Worm (Caenorhabditis elegans) whole organism, L4 larva: Measurements from ENCODE around the gene ahsa-1.
"Not testable (repeated sequence)": the region's sequence is repeated elsewhere in the genome, so short reads cannot be mapped to it uniquely, and the experiment has no call there.

Experiments
- D1046.2 ChIP-seq: fragments of 200-800 bp; sonication (Bioruptor generic); IDR thresholded peaks from 2 replicates; pipeline ENCODE4 v1.3.6; 2022; ENCODE audit warnings: missing genetic modification characterization, missing compliant biosample characterization
- F10B5.3 ChIP-seq: sonication (generic microtip); optimal IDR thresholded peaks from 2 replicates; lab custom pipeline; 2016; ENCODE audit warnings: mild to moderate bottlenecking, missing genetic modification characterization, missing compliant biosample characterization
- F37D6.2 ChIP-seq: sonication (generic microtip); optimal IDR thresholded peaks from 2 replicates; lab custom pipeline; 2016; ENCODE audit warnings: mild to moderate bottlenecking, missing genetic modification characterization, missing compliant biosample characterization
- F44E2.7 ChIP-seq: fragments of 200-800 bp; sonication (Bioruptor generic); IDR thresholded peaks from 2 replicates; pipeline ENCODE4 v2.1.2; 2022; ENCODE audit warnings: missing genetic modification characterization, missing compliant biosample characterization
- R02D3.7 ChIP-seq: fragments of 150-350 bp; sonication (generic microtip); optimal IDR thresholded peaks from 3 replicates; lab custom pipeline; 2014; ENCODE audit warnings: missing biosample characterization, missing genetic modification characterization
- T26A8.4 ChIP-seq: fragments of 200-800 bp; sonication (Bioruptor generic); IDR thresholded peaks from 2 replicates; pipeline ENCODE4 v1.3.6; 2022; ENCODE audit warnings: missing genetic modification characterization, missing compliant biosample characterization
- Y105C5A.15 ChIP-seq: fragments of 200-800 bp; sonication (Bioruptor generic); IDR thresholded peaks from 2 replicates; pipeline ENCODE4 v1.3.6; 2022; ENCODE audit warnings: missing genetic modification characterization, missing compliant biosample characterization
- ZK337.2 ChIP-seq: fragments of 200-800 bp; sonication (Bioruptor generic); IDR thresholded peaks from 2 replicates; pipeline ENCODE4 v1.3.6; 2022; ENCODE audit warnings: missing genetic modification reagents, missing genetic modification characterization, missing compliant biosample characterization
- ZK546.5 ChIP-seq, 2 experiments: sonication (generic microtip); optimal IDR thresholded peaks; 2 replicates each; lab custom pipeline; 2017; ENCODE audit warnings: missing biosample characterization in 2 of 2, missing genetic modification characterization in 2 of 2
- arid-1 ChIP-seq: fragments of 200-800 bp; sonication (Bioruptor generic); conservative IDR thresholded peaks from 2 replicates; pipeline ENCODE4 v1.3.6; 2022; ENCODE audit warnings: missing genetic modification reagents, missing genetic modification characterization, missing compliant biosample characterization
- attf-4 ChIP-seq: sonication (generic microtip); optimal IDR thresholded peaks from 3 replicates; lab custom pipeline; 2017; ENCODE audit warnings: missing biosample characterization, missing genetic modification characterization
- ceh-32 ChIP-seq: sonication (generic microtip); optimal IDR thresholded peaks from 2 replicates; lab custom pipeline; 2016; ENCODE audit warnings: mild to moderate bottlenecking, missing genetic modification characterization, missing compliant biosample characterization; ENCODE audit not compliant: poor library complexity
- ceh-82 ChIP-seq: sonication (generic microtip); optimal IDR thresholded peaks from 2 replicates; lab custom pipeline; 2017; ENCODE audit warnings: missing biosample characterization, missing genetic modification characterization
- cey-2 ChIP-seq: sonication (generic microtip); optimal IDR thresholded peaks from 3 replicates; lab custom pipeline; 2017; ENCODE audit warnings: missing genetic modification characterization, mild to moderate bottlenecking, missing compliant biosample characterization, antibody characterized with exemption, borderline replicate concordance; ENCODE audit not compliant: insufficient read depth
- daf-16 ChIP-seq, 3 experiments: sonication (generic microtip); optimal IDR thresholded peaks; 2 replicates each; lab custom pipeline; 2016 to 2017; ENCODE audit warnings: missing genetic modification characterization in 3 of 3, missing genetic modification reagents in 3 of 3, mild to moderate bottlenecking in 2 of 3, missing compliant biosample characterization in 2 of 3, missing biosample characterization in 1 of 3, moderate library complexity in 1 of 3
- dmd-6 ChIP-seq: fragments of 200-800 bp; sonication (Bioruptor generic); IDR thresholded peaks from 2 replicates; pipeline ENCODE4 v1.3.6; 2022; ENCODE audit warnings: missing genetic modification reagents, missing genetic modification characterization, missing compliant biosample characterization
- dpl-1 ChIP-seq: fragments of 150-350 bp; optimal IDR thresholded peaks from 2 replicates; lab custom pipeline; 2014; ENCODE audit warnings: missing biosample characterization, missing genetic modification reagents, missing genetic modification characterization
- duxl-1 ChIP-seq: sonication (generic microtip); optimal IDR thresholded peaks from 2 replicates; lab custom pipeline; 2016; ENCODE audit warnings: mild to moderate bottlenecking, missing genetic modification characterization, moderate library complexity, missing compliant biosample characterization; ENCODE audit not compliant: poor library complexity
- dve-1 ChIP-seq: sonication (generic microtip); optimal IDR thresholded peaks from 2 replicates; lab custom pipeline; 2017; ENCODE audit warnings: antibody characterized with exemption, mild to moderate bottlenecking, missing genetic modification characterization, missing compliant biosample characterization; ENCODE audit not compliant: insufficient read depth
- egl-43 ChIP-seq: fragments of 200-800 bp; sonication (Bioruptor generic); IDR thresholded peaks from 2 replicates; pipeline ENCODE4 v1.3.6; 2022; ENCODE audit warnings: missing genetic modification reagents, missing genetic modification characterization, missing compliant biosample characterization
- fkh-10 ChIP-seq: fragments of 150-350 bp; optimal IDR thresholded peaks from 2 replicates; lab custom pipeline; 2014; ENCODE audit warnings: missing biosample characterization, missing genetic modification reagents, missing genetic modification characterization
- fos-1 ChIP-seq: fragments of 150-350 bp; optimal IDR thresholded peaks from 2 replicates; lab custom pipeline; 2014; ENCODE audit warnings: missing biosample characterization, missing genetic modification characterization
- hmg-1.1 ChIP-seq: fragments of 200-800 bp; sonication (Bioruptor generic); IDR thresholded peaks from 2 replicates; pipeline ENCODE4 v1.3.6; 2022; ENCODE audit warnings: missing genetic modification reagents, missing genetic modification characterization, missing compliant biosample characterization
- lin-1 ChIP-seq: fragments of 200-800 bp; sonication (Bioruptor generic); IDR thresholded peaks from 2 replicates; pipeline ENCODE4 v1.3.6; 2022; ENCODE audit warnings: missing genetic modification reagents, missing genetic modification characterization, missing compliant biosample characterization
- lin-15B ChIP-seq: fragments of 150-350 bp; sonication (generic microtip); optimal IDR thresholded peaks from 3 replicates; lab custom pipeline; 2014; ENCODE audit warnings: missing biosample characterization, missing genetic modification characterization
- lin-29 ChIP-seq: fragments of 200-800 bp; sonication (Bioruptor generic); IDR thresholded peaks from 2 replicates; pipeline ENCODE4 v1.3.6; 2022; ENCODE audit warnings: missing genetic modification reagents, missing genetic modification characterization, missing compliant biosample characterization
- mdt-29 ChIP-seq: fragments of 200-800 bp; sonication (Bioruptor generic); IDR thresholded peaks from 2 replicates; pipeline ENCODE4 v1.3.6; 2022; ENCODE audit warnings: missing genetic modification reagents, missing genetic modification characterization, missing compliant biosample characterization
- mes-2 ChIP-seq: sonication (generic microtip); optimal IDR thresholded peaks from 2 replicates; lab custom pipeline; 2016; ENCODE audit warnings: missing genotype, mild to moderate bottlenecking, missing genetic modification characterization, missing compliant biosample characterization; ENCODE audit not compliant: poor library complexity, severe bottlenecking
- mxl-2 ChIP-seq: fragments of 200-800 bp; sonication (Bioruptor generic); conservative IDR thresholded peaks from 2 replicates; pipeline ENCODE4 v1.3.6; 2022; ENCODE audit warnings: missing genetic modification reagents, missing genetic modification characterization, missing compliant biosample characterization
- nhr-41 ChIP-seq: fragments of 200-800 bp; sonication (Bioruptor generic); IDR thresholded peaks from 2 replicates; pipeline ENCODE4 v1.3.6; 2022; ENCODE audit warnings: missing genetic modification reagents, missing genetic modification characterization, missing compliant biosample characterization
- nhr-76 ChIP-seq: fragments of 150-350 bp; optimal IDR thresholded peaks from 2 replicates; lab custom pipeline; 2014; ENCODE audit warnings: missing biosample characterization, missing genetic modification characterization
- pha-4 ChIP-seq, 2 experiments: fragments of 150-350 bp in 1 of 2; fragments of 200-800 bp in 1 of 2; sonication (Bioruptor generic) in 1 of 2; IDR thresholded peaks in 1 of 2; optimal IDR thresholded peaks in 1 of 2; 2 replicates each; pipeline versions ENCODE4 v1.3.6 to Lab custom; 2014 to 2022; ENCODE audit warnings: missing genetic modification characterization in 2 of 2, missing genetic modification reagents in 2 of 2, missing biosample characterization in 1 of 2, missing compliant biosample characterization in 1 of 2
- snpc-1.2 ChIP-seq: fragments of 200-800 bp; sonication (Bioruptor generic); IDR thresholded peaks from 2 replicates; pipeline ENCODE4 v1.3.6; 2022; ENCODE audit warnings: missing genetic modification reagents, missing genetic modification characterization, missing compliant biosample characterization
- spr-1 ChIP-seq: sonication (generic microtip); optimal IDR thresholded peaks from 2 replicates; lab custom pipeline; 2016; ENCODE audit warnings: mild to moderate bottlenecking, missing genetic modification characterization, missing compliant biosample characterization
- unc-62 ChIP-seq, 3 experiments: fragments of 150-350 bp in 1 of 3; sonication (generic microtip); optimal IDR thresholded peaks in 2 of 3; peaks in 1 of 3; 1 replicate in 1 of 3; 2 replicates in 2 of 3; lab custom pipeline; 2014 to 2017; ENCODE audit warnings: missing biosample characterization in 3 of 3, missing genetic modification characterization in 3 of 3, missing genetic modification reagents in 3 of 3, missing genotype in 1 of 3
- zfp-2 ChIP-seq: sonication (generic microtip); optimal IDR thresholded peaks from 2 replicates; lab custom pipeline; 2016; ENCODE audit warnings: mild to moderate bottlenecking, missing genetic modification characterization, missing compliant biosample characterization
- zip-2 ChIP-seq: fragments of 150-350 bp; optimal IDR thresholded peaks from 2 replicates; lab custom pipeline; 2014; ENCODE audit warnings: missing biosample characterization, missing genetic modification characterization
- ztf-11 ChIP-seq: fragments of 150-350 bp; optimal IDR thresholded peaks from 2 replicates; lab custom pipeline; 2014; ENCODE audit warnings: missing biosample characterization, missing genetic modification characterization
- ztf-7 ChIP-seq: fragments of 150-350 bp; optimal IDR thresholded peaks from 2 replicates; lab custom pipeline; 2014; ENCODE audit warnings: missing biosample characterization, missing genetic modification characterization

Gene ahsa-1

DNA sequence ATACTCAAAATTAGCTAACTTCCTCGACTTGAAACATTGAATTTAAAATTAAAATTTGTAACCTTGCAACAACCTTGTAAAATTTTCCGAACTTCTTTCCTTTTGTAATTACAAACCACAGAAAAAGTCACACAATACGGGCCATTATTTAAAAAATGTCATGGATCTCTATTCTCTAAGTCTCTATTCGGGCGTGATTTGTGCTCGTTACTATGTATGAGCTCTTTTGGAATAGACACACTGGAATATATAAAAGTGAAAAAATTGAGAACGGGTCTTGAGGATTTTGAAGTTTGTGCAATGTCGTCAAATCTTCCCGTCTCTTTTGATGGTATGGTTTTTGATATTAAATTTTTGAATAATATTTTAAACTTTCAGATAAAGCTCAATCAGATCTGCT lies 42.8 kb upstream of the ahsa-1 start, which contains the start of gene srr-7:
Gene srr-7, plus strand, starts transcription at position 301 of the 400 bp plus-strand sequence.
- TF ChIP-seq duxl-1 (no peak), attf-4 (tag; lab: Kevin White, UChicago) (no peak), mes-2 (tag; lab: Kevin White, UChicago) (no peak), mdt-29 (no peak), snpc-1.2 (GFP tag; lab: Robert Waterston, UW) (no peak)

DNA sequence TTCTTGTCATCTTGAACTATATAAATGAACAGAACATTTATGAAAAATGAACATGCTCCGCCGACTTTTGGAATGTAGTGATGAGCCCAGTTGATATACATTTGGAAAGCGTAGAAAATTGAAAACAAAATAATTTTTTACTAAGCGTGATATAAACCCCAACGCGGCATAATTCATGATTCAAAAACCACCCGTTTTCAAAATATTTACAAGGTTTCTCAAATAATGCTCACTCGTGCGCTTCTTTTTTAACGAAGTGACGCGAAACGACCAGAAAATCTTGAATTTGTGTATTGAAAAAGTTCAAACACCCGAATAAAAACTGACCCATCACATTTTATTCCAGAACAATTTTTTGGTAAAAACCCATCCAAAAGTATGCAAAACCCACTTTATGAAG lies 42.2 kb upstream of the ahsa-1 start, which contains the start of gene srj-27:
Gene srj-27, minus strand, starts transcription at position 101 of the 400 bp plus-strand sequence.
- TF ChIP-seq fkh-10 (GFP tag; lab: Kevin White, UChicago) (no peak), F44E2.7 (GFP tag; lab: Robert Waterston, UW) (no peak), arid-1 (GFP tag; lab: Robert Waterston, UW) (no peak), fos-1 (tag; lab: Kevin White, UChicago) (no peak), mxl-2 (GFP tag; lab: Robert Waterston, UW) (no peak), unc-62 (GFP tag; optimal IDR thresholded peaks at IDR 0.05 in 1 of 2; lab: Kevin White, UChicago) (no peak), unc-62 (tag; optimal IDR thresholded peaks at IDR 0.05; lab: Kevin White, UChicago) (no peak), spr-1 (no peak), ceh-82 (tag; lab: Kevin White, UChicago) (no peak), lin-15B (tag; lab: Kevin White, UChicago) (no peak), daf-16 (GFP tag; optimal IDR thresholded peaks at IDR 0.05; lab: Kevin White, UChicago) (no peak), daf-16 (tag; optimal IDR thresholded peaks at IDR 0.05; lab: Kevin White, UChicago) (no peak), T26A8.4 (GFP tag; lab: Robert Waterston, UW) (no peak), D1046.2 (GFP tag; lab: Robert Waterston, UW) (no peak), lin-29 (GFP tag; lab: Robert Waterston, UW) (no peak), snpc-1.2 (GFP tag; lab: Robert Waterston, UW) (no peak), duxl-1 (no peak), F37D6.2 (tag; lab: Kevin White, UChicago) (no peak), ceh-32 (no peak), Y105C5A.15 (GFP tag; lab: Robert Waterston, UW) (no peak), cey-2 (no peak)

DNA sequence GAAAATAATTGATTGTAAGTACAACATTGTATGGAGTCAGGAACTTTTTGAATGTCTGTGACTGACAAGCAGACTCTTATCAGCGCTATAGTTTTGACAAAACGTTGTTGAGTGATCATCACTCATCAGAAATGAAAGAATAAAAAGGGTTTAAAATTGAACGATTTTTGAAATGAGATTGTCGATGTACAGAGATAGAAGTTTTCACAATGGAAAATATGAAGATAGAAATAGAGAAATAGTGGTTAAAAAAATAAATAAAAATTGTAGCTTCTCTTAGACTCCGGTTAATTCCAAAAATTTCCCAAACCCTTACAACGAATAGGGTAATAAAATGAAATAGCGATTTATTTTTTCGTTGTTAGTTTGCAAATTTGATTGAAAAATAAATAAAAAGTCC lies 40.0 kb upstream of the ahsa-1 start, which contains the start of gene ugt-30:
Gene ugt-30, minus strand, starts transcription at position 101 of the 400 bp plus-strand sequence.
- peak; percentile 40; the same call in 1 of the 2 replicates for TF ChIP-seq dmd-6 (GFP tag; lab: Robert Waterston, UW)

DNA sequence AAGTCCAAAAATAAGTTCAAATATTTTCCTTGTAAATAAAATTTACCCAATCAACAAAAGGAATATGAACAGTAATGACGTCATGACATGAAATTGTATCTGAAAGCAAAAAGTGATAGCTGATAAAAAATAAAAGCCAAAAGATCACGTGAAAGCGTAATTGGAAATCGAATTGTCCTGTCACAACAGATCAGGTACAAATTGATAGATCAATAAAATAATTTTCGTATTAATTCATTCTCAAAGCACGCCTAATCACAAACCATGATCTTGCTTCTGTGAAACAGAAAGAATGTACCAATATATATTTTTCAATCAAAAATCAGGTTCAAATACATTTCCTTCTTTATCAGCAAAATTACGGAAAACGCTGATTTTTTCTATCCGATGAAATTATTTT lies 34.3 kb upstream of the ahsa-1 start, which contains the start of gene flor-1:
Gene flor-1, minus strand, starts transcription at position 101 of the 400 bp plus-strand sequence.
- TF ChIP-seq zip-2 (tag; lab: Kevin White, UChicago) (no peak), egl-43 (GFP tag; lab: Robert Waterston, UW) (no peak), dve-1 (tag; lab: Kevin White, UChicago) (peak; percentile 20)
- TF ChIP-seq, all 104 proteins: peak for 1

DNA sequence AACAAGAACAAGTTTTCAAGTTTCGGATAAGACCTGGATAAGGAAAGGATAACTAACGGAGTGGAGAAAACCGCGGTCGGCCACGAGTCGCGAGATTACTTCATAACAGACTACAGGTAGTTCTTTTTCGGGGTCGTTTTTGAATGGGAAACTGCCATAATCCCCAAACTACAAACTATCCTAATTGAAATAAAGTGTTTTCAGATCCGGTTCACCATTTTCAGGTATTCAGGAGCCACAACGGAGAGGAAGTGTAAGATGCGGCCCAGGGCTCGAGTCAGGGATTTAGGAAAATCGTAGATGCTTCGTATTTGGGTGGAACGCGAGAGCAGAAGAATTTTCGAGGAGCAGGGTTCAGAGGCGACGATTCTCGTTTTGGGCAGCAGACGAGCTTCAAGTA lies 30.8 kb upstream of the ahsa-1 start, which contains the start of gene T01G5.8:
Gene T01G5.8, plus strand, starts transcription at position 301 of the 400 bp plus-strand sequence.
- not testable (repeated sequence) for TF ChIP-seq F44E2.7 (GFP tag; lab: Robert Waterston, UW); hmg-1.1 (GFP tag; lab: Robert Waterston, UW); F10B5.3 (tag; lab: Kevin White, UChicago)

DNA sequence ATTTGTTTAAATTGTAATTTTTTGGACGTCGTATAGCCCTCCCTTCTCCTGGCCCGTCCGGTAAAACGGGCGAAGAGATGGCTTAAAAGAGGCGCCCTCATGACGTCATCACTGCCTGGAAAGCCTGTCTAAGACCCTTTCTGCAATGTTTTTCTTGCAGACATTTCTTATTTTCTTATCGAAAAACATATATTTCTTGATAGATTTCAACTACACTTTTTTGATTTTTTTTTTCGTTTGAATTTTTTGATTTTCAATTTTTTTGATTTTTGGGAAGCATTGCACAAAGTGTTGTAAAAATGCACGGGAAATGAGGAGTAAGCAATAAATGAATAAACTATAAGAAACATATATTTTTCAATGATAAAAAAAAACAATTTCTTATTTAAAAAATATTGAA lies 28.8 kb upstream of the ahsa-1 start, which contains the start of gene T01G5.6:
Gene T01G5.6, minus strand, starts transcription at position 101 of the 400 bp plus-strand sequence.
- TF ChIP-seq F44E2.7 (GFP tag; lab: Robert Waterston, UW) (no peak), ztf-11 (no peak), T26A8.4 (GFP tag; lab: Robert Waterston, UW) (no peak), mxl-2 (GFP tag; lab: Robert Waterston, UW) (no peak), lin-1 (GFP tag; lab: Robert Waterston, UW) (no peak), nhr-41 (GFP tag; lab: Robert Waterston, UW) (no peak), pha-4 (GFP tag; IDR thresholded peaks at IDR 0.05; lab: Robert Waterston, UW) (no peak), pha-4 (tag; optimal IDR thresholded peaks at IDR 0.05; lab: Kevin White, UChicago) (no peak), ztf-7 (tag; lab: Kevin White, UChicago) (no peak), F37D6.2 (tag; lab: Kevin White, UChicago) (no peak), ZK546.5 (tag; optimal IDR thresholded peaks at IDR 0.05; lab: Kevin White, UChicago) (no peak), dpl-1 (no peak), snpc-1.2 (GFP tag; lab: Robert Waterston, UW) (no peak), ceh-82 (tag; lab: Kevin White, UChicago) (no peak), nhr-76 (tag; lab: Kevin White, UChicago) (no peak), R02D3.7 (tag; lab: Kevin White, UChicago) (no peak), ZK337.2 (no peak), zfp-2 (tag; lab: Kevin White, UChicago) (no peak)
